Fruit fly (Drosophila melanogaster) whole organism, wandering third instar larva: ENCODE measurements around the gene Usp5.

Source experiments
- Dfd ChIP-seq: fragments of >200 bp; optimal IDR thresholded peaks from 2 replicates; lab custom pipeline; 2017; ENCODE audit warnings: missing biosample characterization, missing genetic modification characterization
- HLH106 ChIP-seq: fragments of 200-800 bp; optimal IDR thresholded peaks from 3 replicates; lab custom pipeline; 2019; ENCODE audit warnings: missing biosample characterization, mild to moderate bottlenecking, missing genetic modification characterization, moderate library complexity
- Hr78 ChIP-seq: fragments of >200 bp; optimal IDR thresholded peaks from 2 replicates; lab custom pipeline; 2017; ENCODE audit warnings: missing biosample characterization, missing genetic modification characterization
- Myc ChIP-seq: fragments of >200 bp; optimal IDR thresholded peaks from 2 replicates; lab custom pipeline; 2017
- OdsH ChIP-seq: fragments of 200-800 bp; sonication (Bioruptor generic); optimal IDR thresholded peaks from 2 replicates; lab custom pipeline; 2016; ENCODE audit warnings: missing biosample characterization, mild to moderate bottlenecking, missing genetic modification characterization
- Rel ChIP-seq, 2 experiments: fragments of 200-800 bp; sonication (Bioruptor generic) in 1 of 2; optimal IDR thresholded peaks; 2 replicates in 1 of 2; 3 replicates in 1 of 2; lab custom pipeline; 2016 to 2019; ENCODE audit warnings: mild to moderate bottlenecking in 2 of 2, missing biosample characterization in 2 of 2, missing genetic modification characterization in 2 of 2, moderate library complexity in 1 of 2
- Sp1 ChIP-seq: fragments of 200-800 bp; sonication (Bioruptor generic); optimal IDR thresholded peaks from 3 replicates; lab custom pipeline; 2019; ENCODE audit warnings: missing biosample characterization, mild to moderate bottlenecking, missing genetic modification characterization, moderate library complexity
- Vsx2 ChIP-seq: fragments of 200-300, 225-300 bp; sonication (Bioruptor generic); optimal IDR thresholded peaks from 2 replicates; lab custom pipeline; 2018; ENCODE audit warnings: missing biosample characterization, missing genetic modification characterization; ENCODE audit not compliant: partially characterized antibody
- h ChIP-seq: fragments of 200-800 bp; sonication (Bioruptor generic); optimal IDR thresholded peaks from 3 replicates; lab custom pipeline; 2016; ENCODE audit warnings: missing biosample characterization, mild to moderate bottlenecking, missing genetic modification characterization
- jim ChIP-seq: fragments of 175-275, 200-325 bp; sonication (Bioruptor generic); optimal IDR thresholded peaks from 2 replicates; lab custom pipeline; 2016; ENCODE audit warnings: missing biosample characterization, mild to moderate bottlenecking, missing genetic modification characterization
- psq ChIP-seq: fragments of 200-800 bp; sonication (Bioruptor generic); optimal IDR thresholded peaks from 3 replicates; lab custom pipeline; 2017; ENCODE audit warnings: missing biosample characterization, mild to moderate bottlenecking, missing genetic modification characterization, moderate library complexity
- rgr ChIP-seq: fragments of 200-800 bp; sonication (Bioruptor generic); optimal IDR thresholded peaks from 3 replicates; lab custom pipeline; 2016; ENCODE audit warnings: missing biosample characterization, mild to moderate bottlenecking, missing genetic modification characterization
- usp ChIP-seq: fragments of >200 bp; optimal IDR thresholded peaks from 2 replicates; lab custom pipeline; 2017; ENCODE audit warnings: missing biosample characterization, missing genetic modification characterization

- TF ChIP-seq psq (GFP tag; lab: Kevin White, UChicago) = peak; percentile 80
- peak; percentile 94 for TF ChIP-seq OdsH (GFP tag; lab: Kevin White, UChicago)
- TF ChIP-seq Hr78 (GFP tag; lab: Kevin White, UChicago) = no peak
- peak; percentile 96 for TF ChIP-seq h (GFP tag; lab: Kevin White, UChicago)
- no peak for TF ChIP-seq usp (GFP tag; lab: Kevin White, UChicago)
- TF ChIP-seq Vsx2 (GFP tag; lab: Kevin White, UChicago) = no peak
- peak; percentile 81 for TF ChIP-seq Rel (GFP tag; optimal IDR thresholded peaks at IDR 0.05; lab: Kevin White, UChicago)
- TF ChIP-seq Rel (tag; optimal IDR thresholded peaks at IDR 0.05; lab: Kevin White, UChicago) = peak; percentile 88
- peak; percentile 98 for TF ChIP-seq rgr (GFP tag; lab: Kevin White, UChicago)
- TF ChIP-seq Sp1 (GFP tag; lab: Kevin White, UChicago) = peak; percentile 98
- no peak for TF ChIP-seq Dfd (GFP tag; lab: Kevin White, UChicago)
- no peak for TF ChIP-seq jim
- TF ChIP-seq HLH106 (tag; lab: Kevin White, UChicago) = peak; percentile 87
- TF ChIP-seq Myc (lab: Kevin White, UChicago) = no peak
Measured at dm6 chr3L:3192912-3193311, 44.8 kb upstream of the Usp5 start, which contains the start of gene Hsp83.
